Worm (Caenorhabditis elegans) whole organism, L2 larva: ENCODE data around the gene C17H12.12.
A peak's percentile ranks its signal among the peaks of the same experiment; 100 is the strongest.

Source experiments
- C34F6.9 ChIP-seq: fragments of 150-350 bp; optimal IDR thresholded peaks from 2 replicates; lab custom pipeline; 2014; ENCODE audit warnings: missing biosample characterization, missing genetic modification characterization
- F13H6.1 ChIP-seq: sonication (generic microtip); optimal IDR thresholded peaks from 2 replicates; lab custom pipeline; 2016; ENCODE audit warnings: missing genetic modification characterization, missing compliant biosample characterization
- R02D3.7 ChIP-seq: fragments of 150-350 bp; optimal IDR thresholded peaks from 2 replicates; lab custom pipeline; 2014; ENCODE audit warnings: missing biosample characterization, missing genetic modification characterization
- Y55F3AM.14 ChIP-seq: fragments of 200-800 bp; sonication (Bioruptor generic); optimal IDR thresholded peaks from 2 replicates; lab custom pipeline; 2018; ENCODE audit warnings: mild to moderate bottlenecking, missing genetic modification characterization, missing compliant biosample characterization
- ZK546.5 ChIP-seq: sonication (generic microtip); optimal IDR thresholded peaks from 2 replicates; lab custom pipeline; 2017; ENCODE audit warnings: missing biosample characterization, missing genetic modification characterization
- alr-1 ChIP-seq: fragments of 150-350 bp; optimal IDR thresholded peaks from 2 replicates; lab custom pipeline; 2014; ENCODE audit warnings: missing biosample characterization, missing genetic modification characterization
- aly-2 ChIP-seq: fragments of 150-350 bp; optimal IDR thresholded peaks from 2 replicates; lab custom pipeline; 2014; ENCODE audit warnings: missing biosample characterization, missing genetic modification characterization
- ama-1 ChIP-seq: fragments of 150-350 bp; optimal IDR thresholded peaks from 2 replicates; lab custom pipeline; 2018; ENCODE audit warnings: inconsistent platforms
- blmp-1 ChIP-seq: sonication (generic microtip); optimal IDR thresholded peaks from 2 replicates; lab custom pipeline; 2017; ENCODE audit warnings: missing genetic modification characterization, mild to moderate bottlenecking, missing compliant biosample characterization, antibody characterized with exemption, moderate library complexity; ENCODE audit not compliant: insufficient read depth
- ceh-16 ChIP-seq: fragments of 150-350 bp; optimal IDR thresholded peaks from 2 replicates; lab custom pipeline; 2014; ENCODE audit warnings: missing biosample characterization, missing genetic modification characterization
- ceh-82 ChIP-seq: fragments of 150-350 bp; optimal IDR thresholded peaks from 2 replicates; lab custom pipeline; 2014; ENCODE audit warnings: missing biosample characterization, missing genetic modification characterization
- crh-2 ChIP-seq: sonication (generic microtip); optimal IDR thresholded peaks from 2 replicates; lab custom pipeline; 2017; ENCODE audit warnings: missing biosample characterization, missing genetic modification characterization
- dmd-4 ChIP-seq: sonication (generic microtip); optimal IDR thresholded peaks from 2 replicates; lab custom pipeline; 2017; ENCODE audit warnings: missing biosample characterization, missing genetic modification characterization
- egl-27 ChIP-seq: sonication (generic microtip); optimal IDR thresholded peaks from 3 replicates; lab custom pipeline; 2017; ENCODE audit warnings: missing biosample characterization, missing genetic modification reagents, missing genetic modification characterization
- elt-1 ChIP-seq: fragments of 150-350 bp; optimal IDR thresholded peaks from 2 replicates; lab custom pipeline; 2014; ENCODE audit warnings: missing biosample characterization, missing genetic modification characterization
- elt-3 ChIP-seq: sonication (generic microtip); optimal IDR thresholded peaks from 2 replicates; lab custom pipeline; 2017; ENCODE audit warnings: missing biosample characterization, missing genetic modification characterization
- fos-1 ChIP-seq: fragments of 150-350 bp; optimal IDR thresholded peaks from 2 replicates; lab custom pipeline; 2014; ENCODE audit warnings: missing biosample characterization, missing genetic modification characterization
- gmeb-1 ChIP-seq: fragments of 150-350 bp; optimal IDR thresholded peaks from 2 replicates; lab custom pipeline; 2014; ENCODE audit warnings: missing biosample characterization, missing genetic modification characterization
- lin-11 ChIP-seq: fragments of 150-350 bp; sonication (generic microtip); optimal IDR thresholded peaks from 2 replicates; lab custom pipeline; 2014; ENCODE audit warnings: missing biosample characterization, missing genetic modification characterization, inconsistent platforms, mixed read lengths
- lin-13 ChIP-seq: fragments of 150-350 bp; optimal IDR thresholded peaks from 2 replicates; lab custom pipeline; 2014; ENCODE audit warnings: missing biosample characterization, missing genetic modification reagents, missing genetic modification characterization
- lin-39 ChIP-seq: fragments of 150-350 bp; optimal IDR thresholded peaks from 2 replicates; lab custom pipeline; 2014; ENCODE audit warnings: missing biosample characterization, missing genetic modification reagents, missing genetic modification characterization
- lsy-2 ChIP-seq, 2 experiments: fragments of 150-350 bp in 1 of 2; sonication (generic microtip) in 1 of 2; optimal IDR thresholded peaks; 2 replicates each; lab custom pipeline; 2014 to 2017; ENCODE audit warnings: missing biosample characterization in 2 of 2, missing genetic modification characterization in 2 of 2
- mab-5 ChIP-seq: fragments of 150-350 bp; optimal IDR thresholded peaks from 2 replicates; lab custom pipeline; 2014; ENCODE audit warnings: missing biosample characterization, missing genetic modification characterization
- mbf-1 ChIP-seq: sonication (generic microtip); optimal IDR thresholded peaks from 2 replicates; lab custom pipeline; 2017; ENCODE audit warnings: missing biosample characterization, missing genetic modification characterization
- mdl-1 ChIP-seq, 2 experiments: fragments of 150-350 bp in 1 of 2; sonication (generic microtip) in 1 of 2; optimal IDR thresholded peaks; 2 replicates each; lab custom pipeline; 2017; ENCODE audit warnings: missing biosample characterization in 2 of 2, missing genetic modification characterization in 2 of 2
- nhr-10 ChIP-seq: sonication (generic microtip); optimal IDR thresholded peaks from 2 replicates; lab custom pipeline; 2017; ENCODE audit warnings: missing biosample characterization, missing genetic modification characterization
- nhr-11 ChIP-seq: fragments of 150-350 bp; optimal IDR thresholded peaks from 2 replicates; lab custom pipeline; 2014; ENCODE audit warnings: missing biosample characterization, missing genetic modification characterization
- nhr-12 ChIP-seq: fragments of 150-350 bp; optimal IDR thresholded peaks from 2 replicates; lab custom pipeline; 2014; ENCODE audit warnings: missing biosample characterization, missing genetic modification characterization
- nhr-129 ChIP-seq: fragments of 150-350 bp; optimal IDR thresholded peaks from 2 replicates; lab custom pipeline; 2014; ENCODE audit warnings: missing biosample characterization, missing genetic modification characterization
- nhr-21 ChIP-seq: fragments of 150-350 bp; optimal IDR thresholded peaks from 2 replicates; lab custom pipeline; 2014; ENCODE audit warnings: missing biosample characterization, missing genetic modification characterization
- nhr-23 ChIP-seq: fragments of 150-350 bp; optimal IDR thresholded peaks from 2 replicates; lab custom pipeline; 2014; ENCODE audit warnings: missing biosample characterization, missing genetic modification reagents, missing genetic modification characterization
- nhr-237 ChIP-seq: fragments of 150-350 bp; optimal IDR thresholded peaks from 2 replicates; lab custom pipeline; 2014; ENCODE audit warnings: missing biosample characterization, missing genetic modification characterization
- nhr-25 ChIP-seq: fragments of 150-350 bp; sonication (generic microtip); optimal IDR thresholded peaks from 3 replicates; lab custom pipeline; 2014; ENCODE audit warnings: missing biosample characterization, missing genetic modification characterization
- nhr-6 ChIP-seq: fragments of 150-350 bp; optimal IDR thresholded peaks from 2 replicates; lab custom pipeline; 2014; ENCODE audit warnings: missing biosample characterization, missing genetic modification characterization
- nhr-77 ChIP-seq: fragments of 150-350 bp; optimal IDR thresholded peaks from 2 replicates; lab custom pipeline; 2014; ENCODE audit warnings: missing biosample characterization, missing genetic modification characterization
- peb-1 ChIP-seq: fragments of 150-350 bp; optimal IDR thresholded peaks from 2 replicates; lab custom pipeline; 2014; ENCODE audit warnings: missing biosample characterization, missing genetic modification characterization
- sem-4 ChIP-seq: fragments of 150-350 bp; optimal IDR thresholded peaks from 2 replicates; lab custom pipeline; 2014; ENCODE audit warnings: missing biosample characterization, missing genetic modification reagents, missing genetic modification characterization
- skn-1 ChIP-seq: sonication (generic microtip); optimal IDR thresholded peaks from 2 replicates; lab custom pipeline; 2017; ENCODE audit warnings: missing biosample characterization, missing genetic modification characterization
- sma-3 ChIP-seq: sonication (generic microtip); optimal IDR thresholded peaks from 2 replicates; lab custom pipeline; 2016; ENCODE audit warnings: missing genetic modification reagents, missing genetic modification characterization, missing compliant biosample characterization
- sma-9 ChIP-seq, 2 experiments: fragments of 150-350 bp in 1 of 2; sonication (generic microtip) in 1 of 2; optimal IDR thresholded peaks; 2 replicates each; lab custom pipeline; 2014 to 2016; ENCODE audit warnings: missing genetic modification characterization in 2 of 2, mild to moderate bottlenecking in 1 of 2, missing biosample characterization in 1 of 2, missing compliant biosample characterization in 1 of 2, missing genetic modification reagents in 1 of 2, moderate library complexity in 1 of 2
- snpc-4 ChIP-seq: fragments of 150-350 bp; optimal IDR thresholded peaks from 2 replicates; lab custom pipeline; 2014; ENCODE audit warnings: missing biosample characterization, missing genetic modification characterization
- unc-39 ChIP-seq: fragments of 150-350 bp; optimal IDR thresholded peaks from 2 replicates; lab custom pipeline; 2014; ENCODE audit warnings: missing biosample characterization, missing genetic modification characterization
- unc-55 ChIP-seq: fragments of 150-350 bp; sonication (generic microtip); optimal IDR thresholded peaks from 3 replicates; lab custom pipeline; 2014; ENCODE audit warnings: missing biosample characterization, missing genetic modification reagents, missing genetic modification characterization
- unc-62 ChIP-seq: fragments of 150-350 bp; optimal IDR thresholded peaks from 2 replicates; lab custom pipeline; 2014; ENCODE audit warnings: missing biosample characterization, missing genetic modification reagents, missing genetic modification characterization
- zag-1 ChIP-seq: fragments of 150-350 bp; optimal IDR thresholded peaks from 2 replicates; lab custom pipeline; 2014; ENCODE audit warnings: missing biosample characterization, missing genetic modification characterization
- ztf-1 ChIP-seq: fragments of 200-800 bp; sonication (Bioruptor generic); conservative IDR thresholded peaks from 2 replicates; pipeline ENCODE4 v1.3.6; 2022; ENCODE audit warnings: missing genetic modification characterization, missing compliant biosample characterization
- ztf-11 ChIP-seq: sonication (generic microtip); optimal IDR thresholded peaks from 2 replicates; lab custom pipeline; 2017; ENCODE audit warnings: missing biosample characterization, missing genetic modification characterization
- ztf-4 ChIP-seq: fragments of 150-350 bp; optimal IDR thresholded peaks from 2 replicates; lab custom pipeline; 2014; ENCODE audit warnings: missing biosample characterization, missing genetic modification characterization

Gene C17H12.12

DNA sequence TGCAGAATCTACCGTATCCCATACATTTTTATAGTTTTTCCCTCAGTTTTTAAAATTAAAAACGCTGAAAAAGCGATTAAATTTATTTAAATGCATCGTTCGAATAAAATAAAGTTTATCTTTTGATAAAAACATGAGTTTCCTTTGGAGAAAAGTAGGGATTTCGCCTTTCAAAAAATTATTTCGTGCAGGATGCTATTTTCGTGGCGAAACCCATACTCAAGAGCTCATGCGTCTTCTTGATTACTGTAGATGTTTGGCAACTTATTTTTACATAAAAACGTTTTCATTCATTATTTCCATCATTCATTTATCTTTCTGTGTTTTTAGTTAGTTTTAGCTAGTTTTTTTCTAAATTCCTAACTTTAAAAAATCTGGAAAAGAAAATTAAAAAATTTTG, 5.8 kb upstream of the C17H12.12 start:
- no peak for TF ChIP-seq ama-1 (lab: Kevin White, UChicago)
- TF ChIP-seq F13H6.1, result no peak
- TF ChIP-seq nhr-6 (tag; lab: Kevin White, UChicago), result no peak
- no peak for TF ChIP-seq sma-3 (GFP tag; lab: Kevin White, UChicago)
- no peak for TF ChIP-seq unc-62 (GFP tag; lab: Kevin White, UChicago)
- TF ChIP-seq sem-4 (tag; lab: Kevin White, UChicago), result no peak
- no peak for TF ChIP-seq mbf-1 (tag; lab: Kevin White, UChicago)
- no peak for TF ChIP-seq unc-55 (GFP tag; lab: Kevin White, UChicago)
- TF ChIP-seq alr-1 (tag; lab: Kevin White, UChicago), result no peak
- no peak for TF ChIP-seq nhr-129 (tag; lab: Kevin White, UChicago)
- TF ChIP-seq crh-2 (tag; lab: Kevin White, UChicago), result no peak
- TF ChIP-seq Y55F3AM.14 (GFP tag; lab: Kevin White, UChicago), result no peak
- no peak for TF ChIP-seq nhr-21

DNA sequence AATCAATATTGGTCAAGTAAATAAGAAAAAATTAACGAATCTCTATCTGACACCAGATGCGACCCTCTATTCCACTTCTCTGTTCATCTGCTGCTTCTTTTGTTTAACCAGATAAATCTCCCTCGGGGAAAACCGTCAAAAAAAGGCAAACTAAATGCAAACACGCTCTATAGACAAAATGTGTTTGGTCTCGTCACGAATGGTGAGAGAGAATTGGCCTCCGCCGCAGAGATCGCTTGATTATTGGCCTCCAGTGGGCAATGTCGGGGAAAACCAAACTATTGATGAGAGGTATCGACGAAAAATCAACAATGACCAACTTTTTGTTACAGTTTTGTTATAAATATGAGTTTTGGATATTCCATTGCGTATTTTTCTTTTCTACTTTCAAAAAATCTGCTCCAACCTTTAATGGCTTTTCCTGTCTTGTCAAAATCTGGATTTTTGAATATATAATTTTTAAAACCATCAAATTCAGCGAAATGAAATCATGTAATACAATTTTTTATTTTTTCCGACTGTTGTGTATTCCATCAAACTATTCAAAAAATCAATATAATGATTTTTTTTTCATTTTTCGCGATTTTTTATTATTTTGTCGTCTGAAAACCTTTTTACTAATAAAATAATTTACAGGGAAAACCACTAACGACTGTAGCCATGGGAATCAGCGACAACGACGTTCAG, 5.1 kb upstream of the C17H12.12 start, which contains the start of the genes C17H12.2 and vha-8:
C17H12.2 (minus strand) TSS at position 51 of the 687 bp plus-strand sequence.
vha-8 (plus strand) TSS at position 637 of the 687 bp plus-strand sequence.
- no peak for TF ChIP-seq nhr-10 (tag; lab: Kevin White, UChicago)
- no peak for TF ChIP-seq lin-39 (tag; lab: Kevin White, UChicago)
- peak; percentile 92 for TF ChIP-seq F13H6.1
- peak; percentile 98 for TF ChIP-seq fos-1 (tag; lab: Kevin White, UChicago)
- peak; percentile 93 for TF ChIP-seq lin-13 (GFP tag; lab: Kevin White, UChicago)
- TF ChIP-seq mdl-1 (tag; optimal IDR thresholded peaks at IDR 0.05; lab: Kevin White, UChicago), result peak in 1 of 2 experiments; percentile 49
- peak; percentile 80 for TF ChIP-seq ama-1 (lab: Kevin White, UChicago)
- TF ChIP-seq Y55F3AM.14 (GFP tag; lab: Kevin White, UChicago), result no peak
- no peak for TF ChIP-seq peb-1 (tag; lab: Kevin White, UChicago)
- no peak for TF ChIP-seq unc-39 (tag; lab: Kevin White, UChicago)
- TF ChIP-seq snpc-4 (tag; lab: Kevin White, UChicago), result peak; percentile 89
- no peak for TF ChIP-seq elt-3
- peak; percentile 93 for TF ChIP-seq nhr-25 (tag; lab: Kevin White, UChicago)
- no peak for TF ChIP-seq nhr-23 (tag; lab: Kevin White, UChicago)
- peak; percentile 82 for TF ChIP-seq lin-11 (tag; lab: Kevin White, UChicago)
- no peak for TF ChIP-seq ztf-1 (GFP tag; lab: Robert Waterston, UW)
- TF ChIP-seq dmd-4 (tag; lab: Kevin White, UChicago), result no peak
- TF ChIP-seq C34F6.9 (tag; lab: Kevin White, UChicago), result peak; percentile 99
- TF ChIP-seq skn-1 (tag; lab: Kevin White, UChicago), result peak; percentile 36
- TF ChIP-seq unc-55 (GFP tag; lab: Kevin White, UChicago), result peak; percentile 98
- no peak for TF ChIP-seq mbf-1 (tag; lab: Kevin White, UChicago)
- TF ChIP-seq nhr-77 (tag; lab: Kevin White, UChicago), result peak; percentile 55
- TF ChIP-seq crh-2 (tag; lab: Kevin White, UChicago), result peak; percentile 96
- peak; percentile 43 for TF ChIP-seq ZK546.5 (tag; lab: Kevin White, UChicago)
- TF ChIP-seq sma-3 (GFP tag; lab: Kevin White, UChicago), result peak; percentile 92
- TF ChIP-seq lsy-2 (tag; optimal IDR thresholded peaks at IDR 0.05; lab: Kevin White, UChicago), result peak; percentile 73 to 94
- peak; percentile 72 for TF ChIP-seq ceh-16 (tag; lab: Kevin White, UChicago)
- peak; percentile 89 for TF ChIP-seq nhr-21
- peak; percentile 67 for TF ChIP-seq blmp-1 (tag; lab: Kevin White, UChicago)
- TF ChIP-seq gmeb-1 (tag; lab: Kevin White, UChicago), result peak; percentile 83
- TF ChIP-seq zag-1 (tag; lab: Kevin White, UChicago), result peak; percentile 91
- no peak for TF ChIP-seq R02D3.7
- no peak for TF ChIP-seq elt-1 (tag; lab: Kevin White, UChicago)
- TF ChIP-seq ztf-4 (tag; lab: Kevin White, UChicago), result peak; percentile 87
- TF ChIP-seq nhr-11 (tag; lab: Kevin White, UChicago), result no peak
- TF ChIP-seq sma-9 (GFP tag; optimal IDR thresholded peaks at IDR 0.05; lab: Kevin White, UChicago), result peak; percentile 90
- TF ChIP-seq sma-9 (tag; optimal IDR thresholded peaks at IDR 0.05; lab: Kevin White, UChicago), result no peak
- TF ChIP-seq mab-5, result peak; percentile 91
- TF ChIP-seq nhr-237 (tag; lab: Kevin White, UChicago), result no peak
- peak; percentile 8 for TF ChIP-seq nhr-12 (tag; lab: Kevin White, UChicago)
- TF ChIP-seq sem-4 (tag; lab: Kevin White, UChicago), result peak; percentile 78
- peak; percentile 61 for TF ChIP-seq egl-27 (tag; lab: Kevin White, UChicago)
- TF ChIP-seq ceh-82 (tag; lab: Kevin White, UChicago), result peak; percentile 58
- peak; percentile 57 for TF ChIP-seq ztf-11 (tag; lab: Kevin White, UChicago)
- TF ChIP-seq nhr-6 (tag; lab: Kevin White, UChicago), result peak; percentile 88
- peak; percentile 98 for TF ChIP-seq nhr-129 (tag; lab: Kevin White, UChicago)
- peak; percentile 17 for TF ChIP-seq alr-1 (tag; lab: Kevin White, UChicago)
- no peak for TF ChIP-seq aly-2 (tag; lab: Kevin White, UChicago)
- TF ChIP-seq unc-62 (GFP tag; lab: Kevin White, UChicago), result no peak
